Worm (Caenorhabditis elegans): Measurements from ENCODE around the gene rpl-15.

rpl-15 gene

ce11 chrIV:620324-620723 is 34.1 kb downstream of the rpl-15 start:
- TF ChIP-seq skn-1 (tag; optimal IDR thresholded peaks at IDR 0.05) (peak; percentile 14), lin-15B (tag; optimal IDR thresholded peaks at IDR 0.05) (peak; percentile 51), nhr-28 (tag; optimal IDR thresholded peaks at IDR 0.05) (no peak), hmg-11 (tag; optimal IDR thresholded peaks at IDR 0.05) (peak; percentile 82), egl-27 (tag; optimal IDR thresholded peaks at IDR 0.05) (peak; percentile 70), nfya-1 (tag; optimal IDR thresholded peaks at IDR 0.05; ENCODE audit: insufficient read depth) (peak; percentile 50), tbx-2 (tag; optimal IDR thresholded peaks at IDR 0.05) (peak; percentile 10), elt-2 (tag; optimal IDR thresholded peaks at IDR 0.05) (peak; percentile 26), lin-39 (tag; optimal IDR thresholded peaks at IDR 0.05) (peak; percentile 58), pqm-1 (tag; optimal IDR thresholded peaks at IDR 0.05) (peak; percentile 33), nhr-25 (tag; optimal IDR thresholded peaks at IDR 0.05) (no peak), nhr-43 (tag; optimal IDR thresholded peaks at IDR 0.05; ENCODE audit: poor library complexity, severe bottlenecking) (no peak), unc-39 (tag; optimal IDR thresholded peaks at IDR 0.05) (no peak), elt-3 (tag; optimal IDR thresholded peaks at IDR 0.05) (no peak), lsy-12 (tag; optimal IDR thresholded peaks at IDR 0.05) (peak; percentile 53)

- no peak for TF ChIP-seq daf-12 (tag; optimal IDR thresholded peaks at IDR 0.05)
- TF ChIP-seq sea-2 (GFP tag; optimal IDR thresholded peaks at IDR 0.05): no peak
- no peak for TF ChIP-seq nhr-76 (tag; optimal IDR thresholded peaks at IDR 0.05)
- no peak for TF ChIP-seq egl-27 (tag; optimal IDR thresholded peaks at IDR 0.05)
- no peak for TF ChIP-seq unc-39 (tag; optimal IDR thresholded peaks at IDR 0.05)
- TF ChIP-seq fos-1 (tag; optimal IDR thresholded peaks at IDR 0.05): no peak
- TF ChIP-seq fkh-2 (tag; optimal IDR thresholded peaks at IDR 0.05): no peak
- no peak for TF ChIP-seq unc-62 (GFP tag; optimal IDR thresholded peaks at IDR 0.05)
- no peak for TF ChIP-seq egl-5 (tag; optimal IDR thresholded peaks at IDR 0.05)
- TF ChIP-seq nhr-28 (tag; optimal IDR thresholded peaks at IDR 0.05): no peak
- TF ChIP-seq zag-1 (tag; optimal IDR thresholded peaks at IDR 0.05): no peak
- TF ChIP-seq hmg-11 (tag; optimal IDR thresholded peaks at IDR 0.05): no peak
- TF ChIP-seq nfya-1 (tag; optimal IDR thresholded peaks at IDR 0.05; ENCODE audit: insufficient read depth): no peak
Measured at ce11 chrIV:619766-620165, 34.6 kb downstream of the rpl-15 start.

ce11 chrIV:615244-615643 is 39.1 kb downstream of the rpl-15 start, which contains the start of gene C18H7.1:
Gene C18H7.1, plus strand, starts transcription at chrIV:615544.
- TF ChIP-seq jun-1 (tag; optimal IDR thresholded peaks at IDR 0.05): no peak
- no peak for TF ChIP-seq fkh-2 (tag; optimal IDR thresholded peaks at IDR 0.05)
- TF ChIP-seq lin-15B (tag; optimal IDR thresholded peaks at IDR 0.05): no peak
- TF ChIP-seq fkh-10 (GFP tag; optimal IDR thresholded peaks at IDR 0.05): no peak
- TF ChIP-seq nhr-77 (tag; optimal IDR thresholded peaks at IDR 0.05): no peak
- no peak for TF ChIP-seq skn-1 (tag; optimal IDR thresholded peaks at IDR 0.05)
- TF ChIP-seq nhr-43 (tag; optimal IDR thresholded peaks at IDR 0.05; ENCODE audit: poor library complexity, severe bottlenecking): no peak
- no peak for TF ChIP-seq elt-3 (tag; optimal IDR thresholded peaks at IDR 0.05)
- no peak for TF ChIP-seq hmg-11 (tag; optimal IDR thresholded peaks at IDR 0.05)
- no peak for TF ChIP-seq mml-1 (tag; optimal IDR thresholded peaks at IDR 0.05)
- no peak for TF ChIP-seq ceh-16 (tag; optimal IDR thresholded peaks at IDR 0.05)
- no peak for TF ChIP-seq R02D3.7 (tag; optimal IDR thresholded peaks at IDR 0.05)
- no peak for TF ChIP-seq unc-39 (tag; optimal IDR thresholded peaks at IDR 0.05)
- TF ChIP-seq sea-2 (GFP tag; optimal IDR thresholded peaks at IDR 0.05): no peak
- TF ChIP-seq ceh-28 (tag; optimal IDR thresholded peaks at IDR 0.05): no peak
- no peak for TF ChIP-seq fos-1 (tag; optimal IDR thresholded peaks at IDR 0.05)
- TF ChIP-seq nhr-12 (tag; optimal IDR thresholded peaks at IDR 0.05): no peak
- no peak for TF ChIP-seq daf-12 (tag; optimal IDR thresholded peaks at IDR 0.05)

- TF ChIP-seq nfya-1 (tag; optimal IDR thresholded peaks at IDR 0.05; ENCODE audit: insufficient read depth): peak; percentile 96
- TF ChIP-seq egl-27 (tag; optimal IDR thresholded peaks at IDR 0.05): no peak
Measured at ce11 chrIV:613155-613554, 41.2 kb downstream of the rpl-15 start.

- TF ChIP-seq nfya-1 (tag; optimal IDR thresholded peaks at IDR 0.05; ENCODE audit: insufficient read depth) (peak; percentile 2), daf-12 (tag; optimal IDR thresholded peaks at IDR 0.05) (no peak)
Measured at ce11 chrIV:607628-608027, 46.7 kb downstream of the rpl-15 start.

- no peak for TF ChIP-seq eor-1 (tag; optimal IDR thresholded peaks at IDR 0.05)
- TF ChIP-seq unc-39 (tag; optimal IDR thresholded peaks at IDR 0.05): no peak
- no peak for TF ChIP-seq lin-39 (tag; optimal IDR thresholded peaks at IDR 0.05)
- TF ChIP-seq snpc-4 (tag; optimal IDR thresholded peaks at IDR 0.05): no peak
- no peak for TF ChIP-seq aly-2 (tag; optimal IDR thresholded peaks at IDR 0.05)
- no peak for TF ChIP-seq nhr-25 (tag; optimal IDR thresholded peaks at IDR 0.05)
- TF ChIP-seq pha-4 (tag; optimal IDR thresholded peaks at IDR 0.05): no peak
Measured at ce11 chrIV:606055-606454, 48.3 kb downstream of the rpl-15 start, which contains the start of gene inx-18. Gene inx-18, plus strand, starts transcription at chrIV:606355.
